Fruit fly (Drosophila melanogaster): ENCODE measurements around the gene CG12236.
A peak's percentile ranks its signal among the peaks of the same experiment; 100 is the strongest.

Gene CG12236

DNA sequence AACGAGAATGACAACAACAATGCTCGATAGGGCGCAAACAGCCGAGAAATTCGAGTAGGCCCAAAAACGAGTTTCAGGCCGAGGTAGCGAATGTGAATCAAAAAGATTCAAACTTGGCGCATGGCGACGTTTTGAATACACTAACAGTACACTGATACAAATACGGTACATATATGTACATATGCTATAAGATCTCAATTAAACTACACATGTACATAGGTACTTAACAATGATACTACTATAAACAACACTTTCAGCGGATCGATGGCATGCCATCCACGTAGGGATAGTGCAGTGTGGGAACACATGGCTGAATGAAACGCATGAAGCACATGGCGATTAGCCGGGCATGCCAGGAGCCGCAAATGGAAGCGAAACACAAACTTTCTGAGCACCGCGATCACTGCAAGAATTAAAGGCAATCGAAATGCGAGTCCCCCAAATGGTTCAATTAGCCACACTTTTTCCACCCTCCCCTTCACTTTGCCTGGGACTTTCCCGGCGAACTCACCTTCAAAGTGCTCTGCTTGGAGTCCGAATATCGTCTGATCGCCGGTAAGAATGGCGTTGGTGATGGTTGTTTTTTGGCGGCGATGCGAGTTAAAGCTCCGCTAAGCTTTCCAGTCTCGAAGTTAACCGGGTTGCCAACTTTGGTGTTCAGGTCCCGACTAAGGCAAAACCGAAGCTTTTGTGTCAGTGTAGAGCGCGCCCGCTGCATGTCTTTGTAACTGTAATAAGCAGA, 8.0 kb downstream of the CG12236 start (continued):
- TF ChIP-seq zfh2 (GFP tag; optimal IDR thresholded peaks at IDR 0.05): no peak
- no peak for TF ChIP-seq fd96Cb (tag; optimal IDR thresholded peaks at IDR 0.05)
- TF ChIP-seq ssp (GFP tag; IDR thresholded peaks at IDR 0.05): no peak
- no peak for TF ChIP-seq Dp (GFP tag; optimal IDR thresholded peaks at IDR 0.05)
- TF ChIP-seq CG18011 (GFP tag; optimal IDR thresholded peaks at IDR 0.05): no peak
- TF ChIP-seq oc (tag; optimal IDR thresholded peaks at IDR 0.05): no peak
- peak; percentile 4 for TF ChIP-seq MESR4 (GFP tag; optimal IDR thresholded peaks at IDR 0.05)
- no peak for TF ChIP-seq CG17829 (tag; optimal IDR thresholded peaks at IDR 0.05)
- TF ChIP-seq tio (GFP tag; optimal IDR thresholded peaks at IDR 0.05): no peak
- no peak for TF ChIP-seq Mes4 (GFP tag; optimal IDR thresholded peaks at IDR 0.05)
- no peak for TF ChIP-seq Hr3 (GFP tag; optimal IDR thresholded peaks at IDR 0.05)
- TF ChIP-seq Jarid2 (GFP tag; optimal IDR thresholded peaks at IDR 0.05): no peak
- no peak for TF ChIP-seq CG33213 (GFP tag; optimal IDR thresholded peaks at IDR 0.05)
- TF ChIP-seq CG6272 (GFP tag; IDR thresholded peaks at IDR 0.05): no peak
- TF ChIP-seq CG16813 (GFP tag; IDR thresholded peaks at IDR 0.05; ENCODE audit: partially characterized antibody): no peak
- peak; percentile 63; the same call in 1 of the 2 replicates for TF ChIP-seq amos (GFP tag; IDR thresholded peaks at IDR 0.05; ENCODE audit: partially characterized antibody)
- no peak for TF ChIP-seq chm (GFP tag; IDR thresholded peaks at IDR 0.05)
- TF ChIP-seq Fer1 (GFP tag; optimal IDR thresholded peaks at IDR 0.05): peak; percentile 26
- no peak for TF ChIP-seq abd-A (tag; optimal IDR thresholded peaks at IDR 0.05)
- peak; percentile 84 for TF ChIP-seq Med (GFP tag)
- no peak for TF ChIP-seq CG3065 (GFP tag; optimal IDR thresholded peaks at IDR 0.05)
- TF ChIP-seq CG10959 (GFP tag; IDR thresholded peaks at IDR 0.05): no peak
- no peak for TF ChIP-seq CG9797 (GFP tag; optimal IDR thresholded peaks at IDR 0.05)
- TF ChIP-seq Ets97D (GFP tag; optimal IDR thresholded peaks at IDR 0.05): no peak
- TF ChIP-seq disco-r (GFP tag; optimal IDR thresholded peaks at IDR 0.05): no peak
- no peak for TF ChIP-seq stc (GFP tag; IDR thresholded peaks at IDR 0.05)
- TF ChIP-seq B-H1 (GFP tag; IDR thresholded peaks at IDR 0.05): no peak
- no peak for TF ChIP-seq al (GFP tag; IDR thresholded peaks at IDR 0.05)
- TF ChIP-seq br (optimal IDR thresholded peaks at IDR 0.05): no peak
- TF ChIP-seq Hey (tag; optimal IDR thresholded peaks at IDR 0.05): no peak
- TF ChIP-seq CG3726 (GFP tag; IDR thresholded peaks at IDR 0.05): 0 out of 3 replicates have a peak, but pooled peaks have one; percentile 5
- TF ChIP-seq peb (GFP tag; IDR thresholded peaks at IDR 0.05): no peak
- TF ChIP-seq onecut (GFP tag; IDR thresholded peaks at IDR 0.05): no peak
- no peak for TF ChIP-seq CG4328 (GFP tag; optimal IDR thresholded peaks at IDR 0.05)
- TF ChIP-seq gce (GFP tag; IDR thresholded peaks at IDR 0.05): no peak
- TF ChIP-seq CG3163 (GFP tag; optimal IDR thresholded peaks at IDR 0.05): no peak
- TF ChIP-seq lbe (GFP tag; optimal IDR thresholded peaks at IDR 0.05): peak; percentile 7
- no peak for TF ChIP-seq Lim3 (GFP tag; IDR thresholded peaks at IDR 0.05)
- no peak for TF ChIP-seq NfI (GFP tag; optimal IDR thresholded peaks at IDR 0.05)
- TF ChIP-seq CG15514 (GFP tag; optimal IDR thresholded peaks at IDR 0.05): peak; percentile 30
- no peak for TF ChIP-seq CG10366 (GFP tag; IDR thresholded peaks at IDR 0.05)
- peak; percentile 33 for TF ChIP-seq pita (GFP tag; optimal IDR thresholded peaks at IDR 0.05)
- TF ChIP-seq p53 (GFP tag; optimal IDR thresholded peaks at IDR 0.05): no peak
- no peak for TF ChIP-seq CG9437 (GFP tag; optimal IDR thresholded peaks at IDR 0.05)
- TF ChIP-seq Six4 (GFP tag; optimal IDR thresholded peaks at IDR 0.05): no peak
- no peak for TF ChIP-seq Stat92E (GFP tag; optimal IDR thresholded peaks at IDR 0.05)
- TF ChIP-seq CG1602 (GFP tag; optimal IDR thresholded peaks at IDR 0.05): no peak
- no peak; the same call in 1 of the 2 replicates for TF ChIP-seq Ptx1 (GFP tag; IDR thresholded peaks at IDR 0.05)
- TF ChIP-seq yki (optimal IDR thresholded peaks at IDR 0.05): no peak
- no peak for TF ChIP-seq D19B (GFP tag; optimal IDR thresholded peaks at IDR 0.05)
- TF ChIP-seq Nf-YC (tag; optimal IDR thresholded peaks at IDR 0.05): no peak

Measured in whole organism, embryonic.